Worm (Caenorhabditis elegans) whole organism, L1 larva: ENCODE measurements around the gene nhr-6.

Experiments
- C16A3.4 ChIP-seq: fragments of 150-350 bp; optimal IDR thresholded peaks from 2 replicates; lab custom pipeline; 2014; ENCODE audit warnings: missing biosample characterization, missing genetic modification characterization
- C34B4.2 ChIP-seq: sonication (generic microtip); optimal IDR thresholded peaks from 2 replicates; lab custom pipeline; 2017; ENCODE audit warnings: mild to moderate bottlenecking, missing genetic modification characterization, missing compliant biosample characterization
- F16B12.6 ChIP-seq: fragments of 150-350 bp; optimal IDR thresholded peaks from 2 replicates; lab custom pipeline; 2014; ENCODE audit warnings: missing biosample characterization, missing genetic modification characterization
- aha-1 ChIP-seq: fragments of 150-350 bp; optimal IDR thresholded peaks from 2 replicates; lab custom pipeline; 2014; ENCODE audit warnings: missing biosample characterization, missing genetic modification characterization
- blmp-1 ChIP-seq: fragments of 150-350 bp; optimal IDR thresholded peaks from 2 replicates; lab custom pipeline; 2014; ENCODE audit warnings: missing biosample characterization, missing genetic modification characterization
- ceh-82 ChIP-seq, 3 experiments: fragments of 150-350 bp in 1 of 3; sonication (generic microtip) in 2 of 3; optimal IDR thresholded peaks; 2 replicates each; lab custom pipeline; 2014 to 2017; ENCODE audit warnings: missing biosample characterization in 3 of 3, missing genetic modification characterization in 3 of 3
- dsc-1 ChIP-seq: sonication (generic microtip); optimal IDR thresholded peaks from 2 replicates; lab custom pipeline; 2016; ENCODE audit warnings: mild to moderate bottlenecking, missing genetic modification characterization, missing compliant biosample characterization
- efl-1 ChIP-seq, 4 experiments: fragments of 150-350 bp; optimal IDR thresholded peaks in 3 of 4; peaks in 1 of 4; 1 replicate in 1 of 4; 2 replicates in 3 of 4; lab custom pipeline; 2014; ENCODE audit warnings: missing biosample characterization in 2 of 4, missing genetic modification characterization in 2 of 4, missing genetic modification reagents in 2 of 4
- efl-3 ChIP-seq: fragments of 200-800 bp; sonication (Bioruptor generic); optimal IDR thresholded peaks from 2 replicates; lab custom pipeline; 2018; ENCODE audit warnings: mild to moderate bottlenecking, missing genetic modification characterization, missing compliant biosample characterization
- elt-2 ChIP-seq: sonication (generic microtip); optimal IDR thresholded peaks from 2 replicates; lab custom pipeline; 2016; ENCODE audit warnings: missing genetic modification characterization, mild to moderate bottlenecking, inconsistent platforms, missing compliant biosample characterization, missing genetic modification reagents
- fkh-4 ChIP-seq: sonication (generic microtip); optimal IDR thresholded peaks from 2 replicates; lab custom pipeline; 2016; ENCODE audit warnings: missing compliant biosample characterization, missing genetic modification characterization, borderline replicate concordance
- lin-13 ChIP-seq: fragments of 150-350 bp; optimal IDR thresholded peaks from 2 replicates; lab custom pipeline; 2014; ENCODE audit warnings: missing biosample characterization, missing genetic modification reagents, missing genetic modification characterization
- lin-14 ChIP-seq: fragments of 200-800 bp; sonication (Bioruptor generic); optimal IDR thresholded peaks from 2 replicates; lab custom pipeline; 2018; ENCODE audit warnings: mild to moderate bottlenecking, missing genetic modification characterization, moderate library complexity, missing compliant biosample characterization
- lin-35 ChIP-seq, 2 experiments: fragments of 150-350 bp; optimal IDR thresholded peaks; 2 replicates each; lab custom pipeline; 2014; ENCODE audit warnings: missing biosample characterization in 2 of 2, missing genetic modification characterization in 2 of 2, missing genetic modification reagents in 2 of 2
- lsy-2 ChIP-seq, 2 experiments: fragments of 150-350 bp; optimal IDR thresholded peaks; 2 replicates each; lab custom pipeline; 2014; ENCODE audit warnings: missing biosample characterization in 2 of 2, missing genetic modification characterization in 2 of 2
- mab-9 ChIP-seq: fragments of 200-800 bp; sonication (Bioruptor generic); IDR thresholded peaks from 2 replicates; pipeline ENCODE4 v1.3.6; 2022; ENCODE audit warnings: missing genetic modification reagents, missing genetic modification characterization, missing compliant biosample characterization
- mef-2 ChIP-seq: fragments of 150-350 bp; optimal IDR thresholded peaks from 2 replicates; lab custom pipeline; 2014; ENCODE audit warnings: missing biosample characterization, missing genetic modification characterization
- nhr-11 ChIP-seq: fragments of 150-350 bp; optimal IDR thresholded peaks from 2 replicates; lab custom pipeline; 2014; ENCODE audit warnings: missing biosample characterization, missing genetic modification characterization
- nhr-19 ChIP-seq: fragments of 200-800 bp; sonication (Bioruptor generic); conservative IDR thresholded peaks from 2 replicates; pipeline ENCODE4 v1.3.6; 2022; ENCODE audit warnings: missing genetic modification characterization, missing compliant biosample characterization
- nhr-20 ChIP-seq: sonication (generic microtip); optimal IDR thresholded peaks from 2 replicates; lab custom pipeline; 2016; ENCODE audit warnings: mild to moderate bottlenecking, missing genetic modification characterization, missing compliant biosample characterization
- nhr-237 ChIP-seq: fragments of 150-350 bp; optimal IDR thresholded peaks from 2 replicates; lab custom pipeline; 2014; ENCODE audit warnings: missing biosample characterization, missing genetic modification characterization
- nhr-47 ChIP-seq: sonication (generic microtip); optimal IDR thresholded peaks from 2 replicates; lab custom pipeline; 2016; ENCODE audit warnings: mild to moderate bottlenecking, missing genetic modification characterization, moderate library complexity, missing compliant biosample characterization
- nhr-71 ChIP-seq: sonication (generic microtip); optimal IDR thresholded peaks from 2 replicates; lab custom pipeline; 2016; ENCODE audit warnings: mild to moderate bottlenecking, missing genetic modification characterization, moderate library complexity, missing compliant biosample characterization
- nhr-85 ChIP-seq: sonication (generic microtip); peaks from one replicate; lab custom pipeline; 2016; ENCODE audit warnings: missing genetic modification characterization, inconsistent platforms, missing compliant biosample characterization
- pag-3 ChIP-seq: sonication (generic microtip); optimal IDR thresholded peaks from 2 replicates; lab custom pipeline; 2017; ENCODE audit warnings: missing genetic modification characterization, mild to moderate bottlenecking, missing compliant biosample characterization, antibody characterized with exemption, borderline replicate concordance; ENCODE audit not compliant: insufficient read depth
- rnt-1 ChIP-seq: sonication (generic microtip); optimal IDR thresholded peaks from 2 replicates; lab custom pipeline; 2016; ENCODE audit warnings: mild to moderate bottlenecking, missing genetic modification characterization, moderate library complexity, missing compliant biosample characterization
- skn-1 ChIP-seq: fragments of 150-350 bp; optimal IDR thresholded peaks from 2 replicates; lab custom pipeline; 2014; ENCODE audit warnings: missing biosample characterization, missing genetic modification characterization
- snu-23 ChIP-seq: sonication (generic microtip); optimal IDR thresholded peaks from 2 replicates; lab custom pipeline; 2016; ENCODE audit warnings: missing genetic modification characterization, missing compliant biosample characterization
- sox-4 ChIP-seq: sonication (generic microtip); optimal IDR thresholded peaks from 2 replicates; lab custom pipeline; 2016; ENCODE audit warnings: missing genetic modification characterization, missing compliant biosample characterization
- sptf-1 ChIP-seq: fragments of 150-350 bp; optimal IDR thresholded peaks from 2 replicates; lab custom pipeline; 2014; ENCODE audit warnings: missing biosample characterization, missing genetic modification characterization
- sup-37 ChIP-seq: fragments of 200-800 bp; sonication (Bioruptor generic); optimal IDR thresholded peaks from 2 replicates; lab custom pipeline; 2018; ENCODE audit warnings: mild to moderate bottlenecking, missing genetic modification characterization, missing compliant biosample characterization
- swsn-7 ChIP-seq: sonication (generic microtip); optimal IDR thresholded peaks from 2 replicates; lab custom pipeline; 2016; ENCODE audit warnings: missing genetic modification characterization, missing compliant biosample characterization
- tbx-2 ChIP-seq: sonication (generic microtip); optimal IDR thresholded peaks from 2 replicates; lab custom pipeline; 2016; ENCODE audit warnings: missing genetic modification characterization, missing compliant biosample characterization
- tlp-1 ChIP-seq: fragments of 150-350 bp; optimal IDR thresholded peaks from 2 replicates; lab custom pipeline; 2014; ENCODE audit warnings: missing biosample characterization, missing genetic modification characterization
- unc-62 ChIP-seq: fragments of 150-350 bp; optimal IDR thresholded peaks from 2 replicates; lab custom pipeline; 2014; ENCODE audit warnings: missing biosample characterization, missing genetic modification reagents, missing genetic modification characterization
- unc-86 ChIP-seq: sonication (generic microtip); optimal IDR thresholded peaks from 2 replicates; lab custom pipeline; 2016; ENCODE audit warnings: missing genetic modification characterization, missing compliant biosample characterization
- unc-98 ChIP-seq: fragments of 200-800 bp; sonication (Bioruptor generic); IDR thresholded peaks from 2 replicates; pipeline ENCODE4 v1.3.6; 2022; ENCODE audit warnings: missing genetic modification characterization, missing compliant biosample characterization
- xbp-1 ChIP-seq: sonication (generic microtip); optimal IDR thresholded peaks from 2 replicates; lab custom pipeline; 2016; ENCODE audit warnings: missing genetic modification characterization, missing compliant biosample characterization
- zip-4 ChIP-seq: fragments of 200-800 bp; sonication (Bioruptor generic); optimal IDR thresholded peaks from 2 replicates; lab custom pipeline; 2018; ENCODE audit warnings: mild to moderate bottlenecking, missing genetic modification characterization, moderate library complexity, missing compliant biosample characterization
- ztf-11 ChIP-seq, 2 experiments: sonication (generic microtip); optimal IDR thresholded peaks; 2 replicates each; lab custom pipeline; 2016 to 2017; ENCODE audit warnings: missing genetic modification characterization in 2 of 2, missing biosample characterization in 1 of 2, missing compliant biosample characterization in 1 of 2
- ztf-4 ChIP-seq: fragments of 150-350 bp; optimal IDR thresholded peaks from 2 replicates; lab custom pipeline; 2014; ENCODE audit warnings: missing biosample characterization, missing genetic modification characterization

The nhr-6 gene

DNA sequence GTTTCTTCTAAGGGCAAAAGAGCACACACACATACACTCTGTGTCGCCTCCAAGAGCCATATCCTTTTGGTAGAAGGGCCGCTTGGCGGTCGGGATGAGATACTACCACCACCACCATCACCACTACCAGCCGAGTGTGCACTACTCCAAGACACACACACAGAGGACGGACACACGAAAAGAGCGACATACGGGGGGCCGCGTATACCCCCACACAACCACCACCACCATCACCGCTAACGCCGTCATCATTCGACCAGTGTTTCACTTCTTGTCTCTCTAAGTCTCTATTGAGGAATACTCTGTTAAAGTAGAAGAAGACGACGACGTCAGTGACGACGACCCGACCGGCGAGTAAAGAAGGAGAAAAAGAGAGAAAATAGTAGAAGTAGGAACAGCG, 47.3 kb downstream of the nhr-6 start (continued):
- TF ChIP-seq nhr-237 (tag; lab: Kevin White, UChicago) = no peak
- TF ChIP-seq unc-98 (GFP tag; lab: Robert Waterston, UW) = no peak
- TF ChIP-seq ceh-82 (tag; optimal IDR thresholded peaks at IDR 0.05; lab: Kevin White, UChicago) = peak in 1 of 3 experiments; percentile 62
- peak; percentile 23 for TF ChIP-seq skn-1 (tag; lab: Kevin White, UChicago)
- TF ChIP-seq dsc-1 (tag; lab: Kevin White, UChicago) = peak; percentile 8
- peak; percentile 41 for TF ChIP-seq tbx-2 (tag; lab: Kevin White, UChicago)
- TF ChIP-seq sox-4 = no peak
- peak; percentile 49 for TF ChIP-seq nhr-47
- 0 out of 2 replicates have a peak, but pooled peaks have one; percentile 25 for TF ChIP-seq nhr-19
- TF ChIP-seq nhr-85 (tag; lab: Kevin White, UChicago) = no peak
- no peak for TF ChIP-seq efl-3 (GFP tag; lab: Kevin White, UChicago)
- peak; percentile 59 for TF ChIP-seq nhr-71 (tag; lab: Kevin White, UChicago)
- TF ChIP-seq nhr-20 (tag; lab: Kevin White, UChicago) = peak; percentile 5
- TF ChIP-seq ztf-11 (tag; optimal IDR thresholded peaks at IDR 0.05; lab: Kevin White, UChicago) = peak in 1 of 2 experiments; percentile 53
- no peak for TF ChIP-seq aha-1 (tag; lab: Kevin White, UChicago)
- TF ChIP-seq F16B12.6 = no peak
- TF ChIP-seq lin-13 = no peak
- no peak for TF ChIP-seq C34B4.2 (tag; lab: Kevin White, UChicago)
- TF ChIP-seq mef-2 = no peak
- TF ChIP-seq rnt-1 (tag; lab: Kevin White, UChicago) = peak; percentile 12
- no peak for TF ChIP-seq C16A3.4
- no peak for TF ChIP-seq unc-62 (GFP tag; lab: Kevin White, UChicago)
- no peak for TF ChIP-seq mab-9 (GFP tag; lab: Robert Waterston, UW)
- TF ChIP-seq tlp-1 (tag; lab: Kevin White, UChicago) = no peak
- TF ChIP-seq lin-35 (GFP tag; optimal IDR thresholded peaks at IDR 0.05; lab: Kevin White, UChicago) = peak in 1 of 2 experiments; percentile 26
- no peak for TF ChIP-seq nhr-11 (tag; lab: Kevin White, UChicago)
- peak; percentile 58 for TF ChIP-seq unc-86 (tag; lab: Kevin White, UChicago)
- TF ChIP-seq ztf-4 (tag; lab: Kevin White, UChicago) = no peak
- TF ChIP-seq lsy-2 (tag; optimal IDR thresholded peaks at IDR 0.05; lab: Kevin White, UChicago) = peak in 1 of 2 experiments; percentile 43
- TF ChIP-seq elt-2 (tag; lab: Kevin White, UChicago) = no peak
- no peak for TF ChIP-seq sptf-1 (tag; lab: Kevin White, UChicago)
- TF ChIP-seq pag-3 (tag; lab: Kevin White, UChicago) = no peak
- TF ChIP-seq snu-23 (GFP tag; lab: Kevin White, UChicago) = peak; percentile 28
- peak; percentile 55 for TF ChIP-seq swsn-7
- TF ChIP-seq zip-4 (GFP tag; lab: Kevin White, UChicago) = no peak
- peak; percentile 20 for TF ChIP-seq xbp-1

DNA sequence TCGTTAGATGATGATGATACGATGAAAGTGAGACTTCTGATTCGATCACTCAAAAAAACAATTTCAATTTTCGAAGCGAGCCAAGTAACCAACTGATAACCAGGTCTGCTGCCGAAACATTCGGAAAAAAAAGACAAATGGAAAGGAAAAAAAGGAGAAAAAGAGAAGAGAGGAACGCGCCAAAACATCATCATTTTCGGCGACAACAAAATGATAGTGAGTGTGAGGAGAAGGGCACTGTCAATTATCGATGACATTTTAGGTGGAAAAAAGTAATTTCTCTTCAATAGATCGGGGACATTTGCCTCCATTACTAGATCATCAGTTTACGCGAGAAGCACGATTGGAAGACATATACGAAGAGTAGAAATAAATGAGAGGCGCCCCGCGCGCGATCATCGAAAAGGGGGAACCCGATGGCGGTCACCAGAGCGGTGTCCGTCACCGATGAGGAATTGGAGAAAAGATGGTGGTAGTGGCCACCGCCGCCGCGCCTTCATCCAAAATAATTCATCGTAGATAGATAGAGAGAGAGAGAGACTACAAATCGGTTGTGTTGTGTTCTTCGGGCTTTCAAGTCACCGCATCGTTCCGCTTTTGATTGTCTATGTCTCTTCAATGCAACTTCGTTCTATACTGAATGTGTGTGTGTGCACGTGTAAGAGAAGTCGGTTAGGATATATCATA, 48.0 kb downstream of the nhr-6 start:
- TF ChIP-seq lin-13 = no peak
- peak; percentile 51 for TF ChIP-seq blmp-1 (tag; lab: Kevin White, UChicago)
- no peak for TF ChIP-seq fkh-4 (tag; lab: Kevin White, UChicago)
- no peak for TF ChIP-seq efl-1 (optimal IDR thresholded peaks at IDR 0.05; lab: Kevin White, UChicago)
- peak in 1 of 2 experiments; percentile 27 for TF ChIP-seq efl-1 (GFP tag; optimal IDR thresholded peaks at IDR 0.05 in 1 of 2; lab: Kevin White, UChicago)
- peak; percentile 58 for TF ChIP-seq nhr-85 (tag; lab: Kevin White, UChicago)
- TF ChIP-seq snu-23 (GFP tag; lab: Kevin White, UChicago) = peak; percentile 3
- no peak for TF ChIP-seq efl-3 (GFP tag; lab: Kevin White, UChicago)
- no peak for TF ChIP-seq mef-2
- peak; percentile 25 for TF ChIP-seq lin-14
- TF ChIP-seq sup-37 (GFP tag; lab: Kevin White, UChicago) = no peak
- no peak for TF ChIP-seq sox-4
